Fruit fly (Drosophila melanogaster) whole organism: ENCODE results near the gene RpL13A.

Source experiments
- CG8478 ChIP-seq: fragments of >200 bp; optimal IDR thresholded peaks from 2 replicates; lab custom pipeline; 2018; ENCODE audit warnings: inconsistent platforms
- Dll ChIP-seq: fragments of >200 bp; optimal IDR thresholded peaks from 2 replicates; lab custom pipeline; 2017
- EcR ChIP-seq, 2 experiments: fragments of >200 bp; optimal IDR thresholded peaks; 2 replicates each; lab custom pipeline; 2017; ENCODE audit warnings: missing biosample characterization in 2 of 2, missing genetic modification characterization in 2 of 2, missing genetic modification reagents in 2 of 2
- pan ChIP-seq: fragments of >200 bp; optimal IDR thresholded peaks from 2 replicates; lab custom pipeline; 2017
- psq ChIP-seq: fragments of >200 bp; optimal IDR thresholded peaks from 2 replicates; lab custom pipeline; 2017
- usp ChIP-seq: fragments of >200 bp; optimal IDR thresholded peaks from 2 replicates; lab custom pipeline; 2017; ENCODE audit warnings: missing biosample characterization, missing genetic modification characterization, mixed read lengths

The RpL13A gene

DNA sequence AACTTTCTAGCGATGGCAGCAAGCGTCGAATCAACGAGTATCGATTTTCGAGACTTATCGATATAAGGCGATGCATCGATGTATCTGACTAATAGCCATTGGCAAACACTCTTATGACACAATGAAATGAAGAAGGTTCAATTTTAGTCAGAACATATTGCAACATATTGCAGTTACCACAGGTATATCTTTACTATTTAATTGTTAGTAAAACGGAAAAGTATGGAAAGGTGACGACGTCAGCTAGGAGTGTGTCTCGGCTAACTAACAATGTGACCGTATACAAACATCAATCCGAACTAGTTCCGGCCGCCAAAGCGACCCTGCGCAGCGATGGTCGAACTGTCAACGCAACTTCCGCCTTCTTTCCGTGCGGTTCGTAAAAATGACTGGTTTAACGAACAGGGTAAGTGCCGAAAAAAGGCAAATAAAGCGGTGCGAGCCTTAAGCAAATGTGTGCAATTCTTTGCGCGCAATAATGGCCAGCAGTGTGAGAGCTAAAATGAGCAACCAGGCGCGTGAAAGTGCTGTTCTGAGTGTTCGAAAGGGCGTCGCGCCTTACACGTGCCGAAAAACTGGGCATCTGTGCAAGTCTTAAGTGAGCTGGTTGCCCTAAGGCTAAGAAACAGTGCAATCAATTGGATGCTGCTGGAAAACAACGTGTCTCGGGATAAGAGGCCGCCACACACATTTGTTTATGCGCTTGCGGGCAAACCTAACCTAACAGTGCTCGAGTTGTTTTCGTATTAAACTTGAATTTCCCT, at the start of gene RpL13A, which contains the start of the genes Dph4 and Spec2:
Gene RpL13A (plus strand): TSS at position 360 of the 764 bp plus-strand sequence.
Gene Dph4 (minus strand): TSS at position 11 of the 764 bp plus-strand sequence.
Gene Spec2 (minus strand): TSS at position 11 of the 764 bp plus-strand sequence.
- no peak for TF ChIP-seq pan (lab: Kevin White, UChicago)

DNA sequence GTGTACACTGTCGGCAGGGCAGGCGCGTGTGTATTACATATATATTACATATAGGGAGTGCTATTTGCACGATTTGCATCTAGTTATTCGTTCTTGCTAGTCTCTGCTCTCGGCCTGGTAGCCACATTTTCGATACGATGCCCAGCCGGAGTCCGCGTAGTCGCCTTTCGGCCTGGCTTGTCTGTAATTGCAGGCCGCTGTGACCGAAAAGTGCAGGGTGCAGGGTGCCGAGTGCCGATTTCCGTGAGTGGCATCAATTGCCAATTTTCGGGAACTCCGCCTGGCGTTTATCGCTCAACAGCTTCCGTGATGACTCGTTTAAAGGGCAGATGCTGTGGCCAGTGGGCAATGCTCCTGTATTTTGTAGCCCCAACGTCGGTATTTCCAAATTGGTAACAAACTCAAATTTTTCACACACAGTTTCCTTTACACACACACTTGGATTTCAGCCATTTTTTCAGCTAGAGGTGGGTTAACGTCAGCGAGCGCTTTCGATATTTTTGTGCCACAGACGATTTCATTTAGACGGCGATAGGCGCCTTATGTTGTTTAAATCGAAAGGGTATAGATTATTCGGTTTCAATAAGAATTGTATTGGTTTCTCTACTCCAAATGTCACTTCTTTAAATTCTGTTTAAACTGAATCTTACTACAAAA, 36.3 kb upstream of the RpL13A start, which contains the start of gene CG2926:
Gene CG2926 (minus strand): TSS at position 518 of the 657 bp plus-strand sequence.
- no peak for TF ChIP-seq CG8478 (lab: Kevin White, UChicago)
- no peak for TF ChIP-seq psq

DNA sequence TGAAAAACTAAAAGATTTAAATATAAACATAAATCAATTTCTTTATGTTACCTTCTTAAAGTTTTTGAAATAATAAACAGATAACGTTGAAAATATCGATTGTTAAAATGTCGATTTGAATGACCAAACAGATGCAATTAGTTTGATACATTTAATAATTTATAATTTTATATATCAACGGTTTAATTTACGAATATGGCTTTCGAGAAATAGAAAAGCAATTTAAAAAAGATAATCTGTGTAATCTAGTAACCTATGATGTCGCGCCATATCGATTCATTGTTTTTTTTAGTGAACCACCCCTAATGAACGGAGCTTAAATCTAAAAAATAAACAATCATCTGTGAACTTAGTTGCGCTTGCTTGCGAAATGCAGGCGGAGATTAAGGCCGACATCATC, 35.7 kb upstream of the RpL13A start, which contains the start of gene PolZ2:
Gene PolZ2 (plus strand): TSS at position 301 of the 400 bp plus-strand sequence.
- TF ChIP-seq Dll (no peak), CG8478 (lab: Kevin White, UChicago) (no peak), psq (no peak), EcR (GFP tag; optimal IDR thresholded peaks at IDR 0.05; lab: Kevin White, UChicago) (no peak), pan (lab: Kevin White, UChicago) (no peak), usp (GFP tag; lab: Kevin White, UChicago) (no peak)

DNA sequence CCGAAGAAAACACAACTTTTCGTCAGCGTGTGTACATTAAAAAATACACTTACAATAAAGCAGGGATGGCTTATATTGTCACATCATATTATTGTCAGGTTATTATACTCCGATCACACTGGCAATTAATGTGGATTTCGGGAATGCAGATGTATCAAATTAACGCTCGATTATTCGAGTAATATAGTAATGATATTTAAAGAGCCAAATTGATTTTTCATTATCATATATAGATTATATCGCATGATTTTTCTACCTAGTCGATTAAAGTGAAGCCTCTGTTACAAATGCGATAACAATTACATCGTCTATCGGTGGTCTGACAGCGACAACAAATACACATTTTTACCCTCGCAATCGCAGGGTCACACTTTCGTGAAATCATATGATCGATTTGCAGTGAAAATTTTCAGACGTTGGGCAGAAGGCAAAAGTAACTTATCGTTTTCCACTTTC, 32.8 kb upstream of the RpL13A start, which contains the start of the genes noi and Vha26:
Gene noi (minus strand): TSS at position 62 of the 456 bp plus-strand sequence.
Gene Vha26 (plus strand): TSS at position 366 of the 456 bp plus-strand sequence.
- no peak for TF ChIP-seq psq
- TF ChIP-seq pan (lab: Kevin White, UChicago), result no peak
- TF ChIP-seq Dll, result no peak
- TF ChIP-seq CG8478 (lab: Kevin White, UChicago), result no peak
- no peak for TF ChIP-seq EcR (GFP tag; optimal IDR thresholded peaks at IDR 0.05; lab: Kevin White, UChicago)
- no peak for TF ChIP-seq usp (GFP tag; lab: Kevin White, UChicago)

DNA sequence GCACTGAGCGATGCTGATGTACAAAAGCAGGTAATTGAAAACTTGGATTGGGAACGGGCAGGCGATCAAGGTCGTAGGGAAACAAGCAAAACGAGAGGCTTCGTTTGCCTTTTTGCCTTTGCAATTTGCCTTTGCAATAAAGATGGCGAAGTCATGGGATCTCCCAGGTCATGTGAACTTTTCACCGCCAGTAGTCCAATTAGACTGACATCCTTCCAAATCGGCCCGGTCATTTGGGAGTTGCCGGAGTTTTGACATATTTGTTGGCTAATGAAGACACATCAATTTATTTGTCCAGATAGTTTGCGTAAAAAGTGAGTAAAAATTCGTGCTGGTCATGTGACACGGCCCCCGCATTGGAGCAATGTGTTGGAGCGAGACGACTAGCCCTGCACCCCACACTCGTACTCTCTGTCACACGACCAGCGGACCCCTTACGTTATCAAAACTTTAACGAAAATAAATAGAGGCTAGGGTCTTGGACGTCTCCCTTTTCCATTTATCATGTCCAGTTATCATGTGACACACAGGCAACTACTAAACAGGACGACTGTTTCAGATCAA, 32.2 kb upstream of the RpL13A start:
- TF ChIP-seq CG8478 (lab: Kevin White, UChicago) (peak; percentile 49), EcR (GFP tag; optimal IDR thresholded peaks at IDR 0.05; lab: Kevin White, UChicago) (no peak)

DNA sequence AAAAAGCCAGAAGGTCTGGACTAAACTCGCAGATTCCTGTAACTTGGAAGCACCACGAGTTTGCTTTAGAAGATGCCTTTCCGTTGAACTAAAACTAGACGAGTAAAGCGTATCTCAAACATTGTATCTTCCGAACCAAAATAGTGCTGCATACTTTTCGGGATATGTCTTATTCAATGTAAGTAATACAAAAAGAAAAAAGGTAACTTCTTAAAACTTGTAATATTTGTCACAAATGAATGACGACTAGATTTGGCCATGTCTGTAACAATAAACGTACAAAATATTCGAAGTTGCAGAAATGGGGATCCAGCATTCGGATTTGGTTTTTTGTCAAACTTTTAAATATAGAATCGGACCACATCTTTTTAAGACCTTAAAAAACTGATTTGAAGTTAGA, 29.4 kb upstream of the RpL13A start:
- TF ChIP-seq psq, result no peak
- TF ChIP-seq EcR (GFP tag; optimal IDR thresholded peaks at IDR 0.05; lab: Kevin White, UChicago), result no peak
- no peak for TF ChIP-seq pan (lab: Kevin White, UChicago)
- no peak for TF ChIP-seq Dll
- TF ChIP-seq CG8478 (lab: Kevin White, UChicago), result no peak
- no peak for TF ChIP-seq usp (GFP tag; lab: Kevin White, UChicago)

DNA sequence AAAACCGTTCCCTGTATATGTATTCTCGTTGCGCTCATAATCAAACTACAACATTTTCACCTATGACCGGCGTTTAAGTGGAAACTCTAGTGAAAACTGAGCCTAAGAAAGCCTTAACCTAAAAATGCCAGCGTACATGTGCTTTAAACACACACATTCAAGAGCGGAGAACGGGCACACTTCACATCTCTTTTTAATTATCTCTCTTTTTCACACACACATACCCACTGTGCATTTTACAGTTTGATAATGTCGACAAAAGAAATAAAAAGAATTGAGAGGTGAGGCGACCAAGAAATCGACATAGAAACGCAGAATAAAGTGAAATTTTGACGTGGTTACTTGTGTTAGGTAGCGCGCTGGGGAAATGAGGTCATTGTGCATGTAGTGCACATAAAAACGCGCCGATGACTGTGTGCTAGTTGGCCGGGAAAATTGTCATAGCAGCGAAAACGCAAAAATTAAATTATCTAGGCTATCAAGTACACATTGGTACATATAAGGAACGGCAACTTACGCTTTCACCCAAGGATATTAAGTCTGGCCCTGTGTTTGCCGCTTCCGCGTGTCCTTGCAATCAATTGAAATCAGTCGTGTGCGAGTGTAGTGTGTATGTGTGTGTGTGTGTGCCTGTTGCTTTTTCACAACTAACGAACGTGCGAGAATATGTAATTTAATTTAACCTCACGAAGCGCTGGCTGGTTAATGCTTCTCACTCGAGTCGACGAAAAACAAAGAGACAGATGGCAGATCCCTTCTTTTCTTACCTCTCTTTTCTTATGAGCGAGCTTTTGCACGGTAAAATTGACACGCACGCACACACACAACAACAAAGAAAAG, 24.5 kb upstream of the RpL13A start:
- no peak for TF ChIP-seq psq
- peak in 1 of 2 experiments; percentile 15 for TF ChIP-seq EcR (GFP tag; optimal IDR thresholded peaks at IDR 0.05; lab: Kevin White, UChicago)
- TF ChIP-seq pan (lab: Kevin White, UChicago), result no peak
- no peak for TF ChIP-seq Dll
- TF ChIP-seq CG8478 (lab: Kevin White, UChicago), result no peak
- TF ChIP-seq usp (GFP tag; lab: Kevin White, UChicago), result no peak

DNA sequence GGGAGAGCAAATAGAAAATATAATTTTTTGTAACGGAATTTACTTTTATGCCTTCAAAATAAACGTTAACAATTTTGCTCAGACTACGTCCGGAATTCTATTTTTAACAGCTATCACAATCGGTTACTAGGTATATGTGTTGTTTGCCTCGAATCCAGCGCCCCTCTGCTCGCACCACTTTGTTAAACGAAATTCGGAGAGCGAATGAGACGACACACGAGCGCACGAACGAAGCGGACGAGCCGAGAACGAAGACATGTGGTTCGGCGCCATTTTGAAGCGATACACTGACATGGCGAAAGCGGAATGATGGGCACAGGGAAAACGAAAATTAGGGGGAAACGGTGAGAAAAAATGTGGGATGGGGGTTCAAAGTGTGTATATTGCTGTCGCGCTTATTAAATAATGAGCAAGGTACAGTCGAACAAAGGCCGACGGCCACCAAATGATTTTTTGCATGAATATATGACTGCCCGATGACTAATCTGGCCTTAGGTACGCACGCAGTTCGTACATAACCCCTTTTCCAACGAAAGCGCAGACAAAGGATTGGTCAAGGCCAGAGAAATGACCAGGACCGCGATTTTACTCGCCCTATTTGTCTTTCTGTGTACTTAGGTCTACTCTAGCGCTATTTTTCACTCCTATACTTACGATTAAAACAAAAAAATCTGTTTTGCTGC, 23.8 kb upstream of the RpL13A start:
- TF ChIP-seq Dll (no peak), CG8478 (lab: Kevin White, UChicago) (no peak), usp (GFP tag; lab: Kevin White, UChicago) (no peak), EcR (GFP tag; optimal IDR thresholded peaks at IDR 0.05; lab: Kevin White, UChicago) (no peak), psq (no peak), pan (lab: Kevin White, UChicago) (no peak)

DNA sequence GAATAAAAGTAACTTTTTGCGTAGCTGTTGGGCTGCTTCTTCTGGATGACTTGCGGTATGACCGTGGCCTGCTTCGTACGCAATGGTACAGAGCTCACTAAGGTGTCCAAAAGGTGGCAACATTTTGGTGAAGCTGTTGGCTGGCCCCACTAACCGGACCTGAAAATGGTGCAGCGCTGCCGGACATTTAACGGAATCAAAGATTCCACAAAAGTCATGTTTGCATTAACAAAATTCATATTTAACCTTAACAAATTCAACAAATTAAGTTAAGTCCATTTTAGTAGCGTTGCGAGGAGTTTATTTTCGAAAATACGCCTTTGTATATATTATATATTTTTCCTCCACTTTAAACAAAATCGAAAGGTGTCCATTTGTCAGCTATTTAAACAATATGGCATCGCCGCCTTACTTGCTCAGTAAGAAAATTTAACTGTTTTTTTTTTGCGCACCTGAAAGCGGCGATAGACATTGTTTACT, 23.2 kb upstream of the RpL13A start, which contains the start of the genes kra and SecS:
Gene kra (minus strand): TSS at position 93 of the 480 bp plus-strand sequence.
Gene SecS (plus strand): TSS at position 390 of the 480 bp plus-strand sequence.
- TF ChIP-seq psq, result no peak
- no peak for TF ChIP-seq pan (lab: Kevin White, UChicago)
- TF ChIP-seq usp (GFP tag; lab: Kevin White, UChicago), result no peak
- TF ChIP-seq EcR (GFP tag; optimal IDR thresholded peaks at IDR 0.05; lab: Kevin White, UChicago), result no peak
- TF ChIP-seq CG8478 (lab: Kevin White, UChicago), result no peak
- no peak for TF ChIP-seq Dll

DNA sequence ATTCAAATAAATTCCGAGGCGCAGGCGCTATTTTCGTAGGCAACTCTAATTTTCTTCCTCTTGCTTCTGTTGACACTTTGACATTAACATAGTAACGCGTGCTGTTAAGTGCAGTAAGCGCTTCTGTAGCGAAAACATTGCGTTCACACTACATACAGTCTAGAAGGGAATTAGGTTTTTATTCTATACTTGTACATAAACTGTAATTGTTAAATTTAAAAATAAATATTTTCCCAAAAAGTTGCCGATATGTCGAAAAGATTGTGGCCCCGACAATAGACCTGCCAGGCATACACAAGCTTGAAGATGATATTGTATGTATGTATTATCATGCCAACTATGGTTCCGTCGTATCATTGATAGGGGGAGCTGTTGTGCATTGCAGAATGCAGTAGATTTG, 17.8 kb upstream of the RpL13A start, which contains the start of gene asl:
Gene asl (minus strand): TSS at position 67 of the 400 bp plus-strand sequence.
- no peak for TF ChIP-seq Dll
- TF ChIP-seq usp (GFP tag; lab: Kevin White, UChicago), result no peak
- TF ChIP-seq CG8478 (lab: Kevin White, UChicago), result no peak
- no peak for TF ChIP-seq EcR (GFP tag; optimal IDR thresholded peaks at IDR 0.05; lab: Kevin White, UChicago)
- no peak for TF ChIP-seq psq
- no peak for TF ChIP-seq pan (lab: Kevin White, UChicago)
